Worm (Caenorhabditis elegans) whole organism, L3 larva: Measurements from ENCODE around the gene acr-25.

ENCODE experiments used
- nhr-11 ChIP-seq: fragments of 150-350 bp; optimal IDR thresholded peaks from 2 replicates; lab custom pipeline; 2014; ENCODE audit warnings: missing biosample characterization, missing genetic modification characterization
- nhr-28 ChIP-seq: fragments of 150-350 bp; optimal IDR thresholded peaks from 2 replicates; lab custom pipeline; 2014; ENCODE audit warnings: missing biosample characterization, missing genetic modification characterization

ce11 chrIV:6433424-6433823 is 30.7 kb upstream of the acr-25 start:
- TF ChIP-seq nhr-28 (tag; lab: Kevin White, UChicago): no peak
- no peak for TF ChIP-seq nhr-11 (tag; lab: Kevin White, UChicago)
